Worm (Caenorhabditis elegans): Measurements from ENCODE around the gene tdo-2.

ce11 chrIII:5922236-5922635, 2.5 kb upstream of the tdo-2 start:
- TF ChIP-seq madf-10 (tag; optimal IDR thresholded peaks at IDR 0.05), result no peak
- TF ChIP-seq F57A8.1 (GFP tag; optimal IDR thresholded peaks at IDR 0.05), result no peak
- TF ChIP-seq dpff-1 (tag; optimal IDR thresholded peaks at IDR 0.05), result no peak
- TF ChIP-seq him-1 (tag; optimal IDR thresholded peaks at IDR 0.05), result no peak
- no peak for TF ChIP-seq snpc-1.3 (tag; optimal IDR thresholded peaks at IDR 0.05; ENCODE audit: insufficient read depth)
- TF ChIP-seq lin-35 (GFP tag; optimal IDR thresholded peaks at IDR 0.05), result no peak
- TF ChIP-seq Y56A3A.18 (GFP tag; IDR thresholded peaks at IDR 0.05), result no peak
- TF ChIP-seq ama-1 (optimal IDR thresholded peaks at IDR 0.05), result no peak
- no peak for TF ChIP-seq ama-1 (GFP tag; optimal IDR thresholded peaks at IDR 0.05)
- TF ChIP-seq snpc-3.4 (tag; optimal IDR thresholded peaks at IDR 0.05), result no peak
